Fruit fly (Drosophila melanogaster) whole organism: ENCODE data around the gene CG31126.

Experiments
- CG8478 ChIP-seq: fragments of >200 bp; optimal IDR thresholded peaks from 2 replicates; lab custom pipeline; 2018; ENCODE audit warnings: inconsistent platforms
- Dll ChIP-seq: fragments of >200 bp; optimal IDR thresholded peaks from 2 replicates; lab custom pipeline; 2017
- EcR ChIP-seq, 2 experiments: fragments of >200 bp; optimal IDR thresholded peaks; 2 replicates each; lab custom pipeline; 2017; ENCODE audit warnings: missing biosample characterization in 2 of 2, missing genetic modification characterization in 2 of 2, missing genetic modification reagents in 2 of 2
- pan ChIP-seq: fragments of >200 bp; optimal IDR thresholded peaks from 2 replicates; lab custom pipeline; 2017
- psq ChIP-seq: fragments of >200 bp; optimal IDR thresholded peaks from 2 replicates; lab custom pipeline; 2017
- usp ChIP-seq: fragments of >200 bp; optimal IDR thresholded peaks from 2 replicates; lab custom pipeline; 2017; ENCODE audit warnings: missing biosample characterization, missing genetic modification characterization, mixed read lengths

Gene CG31126

dm6 chr3R:24659173-24659846 is at the start of gene CG31126:
CG31126 (plus strand) TSS chr3R:24659621.
- no peak for TF ChIP-seq pan (lab: Kevin White, UChicago)
- TF ChIP-seq CG8478 (lab: Kevin White, UChicago): no peak
- no peak for TF ChIP-seq usp
- TF ChIP-seq Dll (lab: Kevin White, UChicago): no peak
- TF ChIP-seq psq: no peak
- TF ChIP-seq EcR (GFP tag; optimal IDR thresholded peaks at IDR 0.05; lab: Kevin White, UChicago): no peak

dm6 chr3R:24613819-24614706 is 45.4 kb upstream of the CG31126 start:
- TF ChIP-seq usp: no peak
- TF ChIP-seq psq: no peak
- no peak for TF ChIP-seq EcR (GFP tag; optimal IDR thresholded peaks at IDR 0.05; lab: Kevin White, UChicago)
- TF ChIP-seq pan (lab: Kevin White, UChicago): no peak
- no peak for TF ChIP-seq CG8478 (lab: Kevin White, UChicago)
- TF ChIP-seq Dll (lab: Kevin White, UChicago): no peak

- TF ChIP-seq Dll (lab: Kevin White, UChicago): no peak
- TF ChIP-seq EcR (GFP tag; optimal IDR thresholded peaks at IDR 0.05; lab: Kevin White, UChicago): no peak
- no peak for TF ChIP-seq CG8478 (lab: Kevin White, UChicago)
Measured at dm6 chr3R:24614707-24615022, 44.8 kb upstream of the CG31126 start.

- no peak for TF ChIP-seq EcR (GFP tag; optimal IDR thresholded peaks at IDR 0.05; lab: Kevin White, UChicago)
- TF ChIP-seq psq: no peak
- no peak for TF ChIP-seq usp
- no peak for TF ChIP-seq pan (lab: Kevin White, UChicago)
- TF ChIP-seq CG8478 (lab: Kevin White, UChicago): no peak
- no peak for TF ChIP-seq Dll (lab: Kevin White, UChicago)
Measured at dm6 chr3R:24620569-24620968, 38.9 kb upstream of the CG31126 start.

- no peak for TF ChIP-seq Dll (lab: Kevin White, UChicago)
- TF ChIP-seq psq: no peak
- no peak for TF ChIP-seq pan (lab: Kevin White, UChicago)
- TF ChIP-seq EcR (GFP tag; optimal IDR thresholded peaks at IDR 0.05; lab: Kevin White, UChicago): no peak
- TF ChIP-seq usp: no peak
- no peak for TF ChIP-seq CG8478 (lab: Kevin White, UChicago)
Measured at dm6 chr3R:24625517-24625925, 33.9 kb upstream of the CG31126 start, which contains the start of the genes Syx18 and atl. Syx18 (minus strand) TSS chr3R:24625562. atl (plus strand) TSS chr3R:24625671.

dm6 chr3R:24626003-24626486 is 33.4 kb upstream of the CG31126 start:
- no peak for TF ChIP-seq CG8478 (lab: Kevin White, UChicago)
- no peak for TF ChIP-seq usp
- TF ChIP-seq pan (lab: Kevin White, UChicago): no peak
- TF ChIP-seq psq: no peak
- no peak for TF ChIP-seq Dll (lab: Kevin White, UChicago)
- no peak for TF ChIP-seq EcR (GFP tag; optimal IDR thresholded peaks at IDR 0.05; lab: Kevin White, UChicago)

- no peak for TF ChIP-seq EcR (GFP tag; optimal IDR thresholded peaks at IDR 0.05; lab: Kevin White, UChicago)
- no peak for TF ChIP-seq psq
- no peak for TF ChIP-seq CG8478 (lab: Kevin White, UChicago)
- TF ChIP-seq Dll (lab: Kevin White, UChicago): no peak
- no peak for TF ChIP-seq usp
- no peak for TF ChIP-seq pan (lab: Kevin White, UChicago)
Measured at dm6 chr3R:24626667-24627066, 32.8 kb upstream of the CG31126 start.

dm6 chr3R:24629877-24630808 is 29.3 kb upstream of the CG31126 start, which contains the start of gene Wsck:
Wsck (minus strand) TSS chr3R:24630075.
- TF ChIP-seq psq (no peak), pan (lab: Kevin White, UChicago) (no peak), CG8478 (lab: Kevin White, UChicago) (peak; percentile 97), Dll (lab: Kevin White, UChicago) (no peak), EcR (GFP tag; optimal IDR thresholded peaks at IDR 0.05; lab: Kevin White, UChicago) (no peak), usp (no peak)

- TF ChIP-seq usp (no peak), pan (lab: Kevin White, UChicago) (no peak), CG8478 (lab: Kevin White, UChicago) (no peak), psq (no peak), Dll (lab: Kevin White, UChicago) (no peak), EcR (GFP tag; optimal IDR thresholded peaks at IDR 0.05; lab: Kevin White, UChicago) (no peak)
Measured at dm6 chr3R:24634312-24634711, 25.1 kb upstream of the CG31126 start.

- no peak for TF ChIP-seq Dll (lab: Kevin White, UChicago)
- TF ChIP-seq pan (lab: Kevin White, UChicago): no peak
- no peak for TF ChIP-seq CG8478 (lab: Kevin White, UChicago)
- no peak for TF ChIP-seq psq
- TF ChIP-seq usp: no peak
- no peak for TF ChIP-seq EcR (GFP tag; optimal IDR thresholded peaks at IDR 0.05; lab: Kevin White, UChicago)
Measured at dm6 chr3R:24634957-24635356, 24.5 kb upstream of the CG31126 start, which contains the start of gene MtnF. MtnF (minus strand) TSS chr3R:24635165.

dm6 chr3R:24649923-24650322 is 9.5 kb upstream of the CG31126 start, which contains the start of the genes puf and ash2:
puf (minus strand) TSS chr3R:24650043.
ash2 (plus strand) TSS chr3R:24650125.
- no peak for TF ChIP-seq psq
- no peak for TF ChIP-seq CG8478 (lab: Kevin White, UChicago)
- TF ChIP-seq pan (lab: Kevin White, UChicago): no peak
- TF ChIP-seq EcR (GFP tag; optimal IDR thresholded peaks at IDR 0.05; lab: Kevin White, UChicago): no peak
- no peak for TF ChIP-seq Dll (lab: Kevin White, UChicago)
- TF ChIP-seq usp: no peak
